Worm (Caenorhabditis elegans) whole organism, L1 larva: ENCODE measurements around the gene fbxa-196.

ENCODE experiments used
- C04F5.9 ChIP-seq: sonication (generic microtip); optimal IDR thresholded peaks from 2 replicates; lab custom pipeline; 2016; ENCODE audit warnings: missing genetic modification characterization, missing compliant biosample characterization
- C16A3.4 ChIP-seq: fragments of 150-350 bp; optimal IDR thresholded peaks from 2 replicates; lab custom pipeline; 2014; ENCODE audit warnings: missing biosample characterization, missing genetic modification characterization
- C34B4.2 ChIP-seq: sonication (generic microtip); optimal IDR thresholded peaks from 2 replicates; lab custom pipeline; 2017; ENCODE audit warnings: mild to moderate bottlenecking, missing genetic modification characterization, missing compliant biosample characterization
- Y116A8C.19 ChIP-seq: sonication (generic microtip); optimal IDR thresholded peaks from 2 replicates; lab custom pipeline; 2016; ENCODE audit warnings: missing compliant biosample characterization, missing genetic modification characterization, borderline replicate concordance
- aha-1 ChIP-seq: fragments of 150-350 bp; optimal IDR thresholded peaks from 2 replicates; lab custom pipeline; 2014; ENCODE audit warnings: missing biosample characterization, missing genetic modification characterization
- alr-1 ChIP-seq: fragments of 200-800 bp; sonication (Bioruptor generic); optimal IDR thresholded peaks from 2 replicates; lab custom pipeline; 2018; ENCODE audit warnings: borderline replicate concordance, mild to moderate bottlenecking, missing genetic modification characterization, missing compliant biosample characterization
- aly-2 ChIP-seq: fragments of 150-350 bp; optimal IDR thresholded peaks from 2 replicates; lab custom pipeline; 2014; ENCODE audit warnings: missing biosample characterization, missing genetic modification characterization
- blmp-1 ChIP-seq: fragments of 150-350 bp; optimal IDR thresholded peaks from 2 replicates; lab custom pipeline; 2014; ENCODE audit warnings: missing biosample characterization, missing genetic modification characterization
- ceh-63 ChIP-seq: fragments of 200-800 bp; sonication (Bioruptor generic); optimal IDR thresholded peaks from 2 replicates; lab custom pipeline; 2018; ENCODE audit warnings: mild to moderate bottlenecking, missing genetic modification characterization, missing compliant biosample characterization
- ceh-82 ChIP-seq, 3 experiments: fragments of 150-350 bp in 1 of 3; sonication (generic microtip) in 2 of 3; optimal IDR thresholded peaks; 2 replicates each; lab custom pipeline; 2014 to 2017; ENCODE audit warnings: missing biosample characterization in 3 of 3, missing genetic modification characterization in 3 of 3
- ces-1 ChIP-seq: fragments of 150-350 bp; optimal IDR thresholded peaks from 2 replicates; lab custom pipeline; 2014; ENCODE audit warnings: missing biosample characterization, missing genetic modification reagents, missing genetic modification characterization
- dpl-1 ChIP-seq, 3 experiments: fragments of 150-350 bp in 2 of 3; sonication (generic microtip) in 1 of 3; optimal IDR thresholded peaks; 2 replicates each; lab custom pipeline; 2014 to 2017; ENCODE audit warnings: missing biosample characterization in 3 of 3, missing genetic modification characterization in 3 of 3, missing genetic modification reagents in 3 of 3
- dsc-1 ChIP-seq: sonication (generic microtip); optimal IDR thresholded peaks from 2 replicates; lab custom pipeline; 2016; ENCODE audit warnings: mild to moderate bottlenecking, missing genetic modification characterization, missing compliant biosample characterization
- efl-3 ChIP-seq: fragments of 200-800 bp; sonication (Bioruptor generic); optimal IDR thresholded peaks from 2 replicates; lab custom pipeline; 2018; ENCODE audit warnings: mild to moderate bottlenecking, missing genetic modification characterization, missing compliant biosample characterization
- egl-27 ChIP-seq, 2 experiments: fragments of 150-350 bp in 1 of 2; sonication (generic microtip); optimal IDR thresholded peaks; 3 replicates each; lab custom pipeline; 2017 to 2018; ENCODE audit warnings: missing biosample characterization in 2 of 2, missing genetic modification characterization in 2 of 2, missing genetic modification reagents in 2 of 2
- elt-3 ChIP-seq, 6 experiments: fragments of 150-350 bp in 1 of 6; sonication (generic microtip); optimal IDR thresholded peaks; 2 replicates each; lab custom pipeline; 2017 to 2018; ENCODE audit warnings: missing biosample characterization in 6 of 6, missing genetic modification characterization in 6 of 6, inconsistent platforms in 1 of 6
- fkh-10 ChIP-seq: sonication (generic microtip); optimal IDR thresholded peaks from 2 replicates; lab custom pipeline; 2017; ENCODE audit warnings: missing biosample characterization, missing genetic modification reagents, missing genetic modification characterization
- fkh-8 ChIP-seq: sonication (generic microtip); optimal IDR thresholded peaks from 2 replicates; lab custom pipeline; 2016; ENCODE audit warnings: mild to moderate bottlenecking, missing genetic modification characterization, missing compliant biosample characterization
- hlh-17 ChIP-seq: fragments of 200-800 bp; sonication (Bioruptor generic); optimal IDR thresholded peaks from 2 replicates; lab custom pipeline; 2018; ENCODE audit warnings: missing genetic modification characterization, mild to moderate bottlenecking, missing compliant biosample characterization, moderate library complexity, borderline replicate concordance
- hlh-4 ChIP-seq: sonication (generic microtip); optimal IDR thresholded peaks from 2 replicates; lab custom pipeline; 2016; ENCODE audit warnings: mild to moderate bottlenecking, missing genetic modification characterization, missing compliant biosample characterization
- hpl-2 ChIP-seq: fragments of 150-350 bp; optimal IDR thresholded peaks from 2 replicates; lab custom pipeline; 2014; ENCODE audit warnings: missing biosample characterization, missing genetic modification reagents, missing genetic modification characterization
- irx-1 ChIP-seq: sonication (generic microtip); optimal IDR thresholded peaks from 2 replicates; lab custom pipeline; 2016; ENCODE audit warnings: missing genetic modification characterization, missing compliant biosample characterization
- isw-1 ChIP-seq: fragments of 200-800 bp; sonication (Bioruptor generic); IDR thresholded peaks from 2 replicates; pipeline ENCODE4 v1.3.6; 2022; ENCODE audit warnings: missing genetic modification characterization, missing compliant biosample characterization
- lin-15B ChIP-seq: fragments of 150-350 bp; sonication (generic microtip); optimal IDR thresholded peaks from 3 replicates; lab custom pipeline; 2014; ENCODE audit warnings: missing biosample characterization, missing genetic modification characterization
- lin-39 ChIP-seq: fragments of 150-350 bp; optimal IDR thresholded peaks from 2 replicates; lab custom pipeline; 2014; ENCODE audit warnings: missing biosample characterization, missing genetic modification reagents, missing genetic modification characterization
- lir-3 ChIP-seq: sonication (generic microtip); optimal IDR thresholded peaks from 2 replicates; lab custom pipeline; 2016; ENCODE audit warnings: mild to moderate bottlenecking, missing genetic modification characterization, moderate library complexity, missing compliant biosample characterization; ENCODE audit not compliant: poor library complexity
- lsy-2 ChIP-seq, 2 experiments: fragments of 150-350 bp; optimal IDR thresholded peaks; 2 replicates each; lab custom pipeline; 2014; ENCODE audit warnings: missing biosample characterization in 2 of 2, missing genetic modification characterization in 2 of 2
- mab-9 ChIP-seq: fragments of 200-800 bp; sonication (Bioruptor generic); IDR thresholded peaks from 2 replicates; pipeline ENCODE4 v1.3.6; 2022; ENCODE audit warnings: missing genetic modification reagents, missing genetic modification characterization, missing compliant biosample characterization
- mep-1 ChIP-seq: fragments of 150-350 bp; optimal IDR thresholded peaks from 2 replicates; lab custom pipeline; 2014; ENCODE audit warnings: missing biosample characterization, missing genetic modification characterization
- nhr-11 ChIP-seq: fragments of 150-350 bp; optimal IDR thresholded peaks from 2 replicates; lab custom pipeline; 2014; ENCODE audit warnings: missing biosample characterization, missing genetic modification characterization
- nhr-12 ChIP-seq: sonication (generic microtip); optimal IDR thresholded peaks from 2 replicates; lab custom pipeline; 2017; ENCODE audit warnings: missing biosample characterization, missing genetic modification characterization
- nhr-20 ChIP-seq: sonication (generic microtip); optimal IDR thresholded peaks from 2 replicates; lab custom pipeline; 2016; ENCODE audit warnings: mild to moderate bottlenecking, missing genetic modification characterization, missing compliant biosample characterization
- nhr-77 ChIP-seq: fragments of 150-350 bp; optimal IDR thresholded peaks from 2 replicates; lab custom pipeline; 2014; ENCODE audit warnings: missing biosample characterization, missing genetic modification characterization
- nhr-84 ChIP-seq: sonication (generic microtip); optimal IDR thresholded peaks from 2 replicates; lab custom pipeline; 2017; ENCODE audit warnings: missing biosample characterization, missing genetic modification characterization
- nhr-85 ChIP-seq: sonication (generic microtip); peaks from one replicate; lab custom pipeline; 2016; ENCODE audit warnings: missing genetic modification characterization, inconsistent platforms, missing compliant biosample characterization
- nhr-90 ChIP-seq: sonication (generic microtip); optimal IDR thresholded peaks from 2 replicates; lab custom pipeline; 2016; ENCODE audit warnings: mild to moderate bottlenecking, missing genetic modification characterization, missing compliant biosample characterization; ENCODE audit not compliant: poor library complexity
- pag-3 ChIP-seq: sonication (generic microtip); optimal IDR thresholded peaks from 2 replicates; lab custom pipeline; 2017; ENCODE audit warnings: missing genetic modification characterization, mild to moderate bottlenecking, missing compliant biosample characterization, antibody characterized with exemption, borderline replicate concordance; ENCODE audit not compliant: insufficient read depth
- pqm-1 ChIP-seq: sonication (generic microtip); optimal IDR thresholded peaks from 3 replicates; lab custom pipeline; 2017; ENCODE audit warnings: missing biosample characterization, missing genetic modification characterization
- rnt-1 ChIP-seq: sonication (generic microtip); optimal IDR thresholded peaks from 2 replicates; lab custom pipeline; 2016; ENCODE audit warnings: mild to moderate bottlenecking, missing genetic modification characterization, moderate library complexity, missing compliant biosample characterization
- skn-1 ChIP-seq: fragments of 150-350 bp; optimal IDR thresholded peaks from 2 replicates; lab custom pipeline; 2014; ENCODE audit warnings: missing biosample characterization, missing genetic modification characterization
- sox-4 ChIP-seq: sonication (generic microtip); optimal IDR thresholded peaks from 2 replicates; lab custom pipeline; 2016; ENCODE audit warnings: missing genetic modification characterization, missing compliant biosample characterization
- sptf-1 ChIP-seq: fragments of 150-350 bp; optimal IDR thresholded peaks from 2 replicates; lab custom pipeline; 2014; ENCODE audit warnings: missing biosample characterization, missing genetic modification characterization
- sup-37 ChIP-seq: fragments of 200-800 bp; sonication (Bioruptor generic); optimal IDR thresholded peaks from 2 replicates; lab custom pipeline; 2018; ENCODE audit warnings: mild to moderate bottlenecking, missing genetic modification characterization, missing compliant biosample characterization
- swsn-7 ChIP-seq: sonication (generic microtip); optimal IDR thresholded peaks from 2 replicates; lab custom pipeline; 2016; ENCODE audit warnings: missing genetic modification characterization, missing compliant biosample characterization
- tbx-2 ChIP-seq: sonication (generic microtip); optimal IDR thresholded peaks from 2 replicates; lab custom pipeline; 2016; ENCODE audit warnings: missing genetic modification characterization, missing compliant biosample characterization
- unc-30 ChIP-seq: sonication (generic microtip); optimal IDR thresholded peaks from 2 replicates; lab custom pipeline; 2017; ENCODE audit warnings: missing biosample characterization, missing genetic modification characterization
- unc-98 ChIP-seq: fragments of 200-800 bp; sonication (Bioruptor generic); IDR thresholded peaks from 2 replicates; pipeline ENCODE4 v1.3.6; 2022; ENCODE audit warnings: missing genetic modification characterization, missing compliant biosample characterization
- vab-15 ChIP-seq: sonication (generic microtip); optimal IDR thresholded peaks from 2 replicates; lab custom pipeline; 2017; ENCODE audit warnings: missing genotype, mild to moderate bottlenecking, missing genetic modification characterization, missing compliant biosample characterization
- xbp-1 ChIP-seq: sonication (generic microtip); optimal IDR thresholded peaks from 2 replicates; lab custom pipeline; 2016; ENCODE audit warnings: missing genetic modification characterization, missing compliant biosample characterization
- zag-1 ChIP-seq: fragments of 150-350 bp; optimal IDR thresholded peaks from 2 replicates; lab custom pipeline; 2014; ENCODE audit warnings: missing biosample characterization, missing genetic modification characterization
- zip-4 ChIP-seq: fragments of 200-800 bp; sonication (Bioruptor generic); optimal IDR thresholded peaks from 2 replicates; lab custom pipeline; 2018; ENCODE audit warnings: mild to moderate bottlenecking, missing genetic modification characterization, moderate library complexity, missing compliant biosample characterization

Gene fbxa-196

ce11 chrV:6461250-6461649 lies 12.8 kb downstream of the fbxa-196 start:
- no peak for TF ChIP-seq C04F5.9 (tag; lab: Kevin White, UChicago)
- TF ChIP-seq ceh-63 (GFP tag; lab: Kevin White, UChicago): peak; percentile 16
- TF ChIP-seq unc-30: no peak
- TF ChIP-seq nhr-85 (tag; lab: Kevin White, UChicago): peak; percentile 5

- no peak for TF ChIP-seq lin-15B
- TF ChIP-seq lsy-2 (tag; optimal IDR thresholded peaks at IDR 0.05; lab: Kevin White, UChicago): peak in 1 of 2 experiments; percentile 15
- TF ChIP-seq isw-1 (GFP tag; lab: Robert Waterston, UW): no peak
- TF ChIP-seq ces-1 (GFP tag; lab: Kevin White, UChicago): no peak
- TF ChIP-seq pqm-1 (tag; lab: Kevin White, UChicago): no peak
- TF ChIP-seq C16A3.4 (tag; lab: Kevin White, UChicago): no peak
- no peak for TF ChIP-seq sup-37 (GFP tag; lab: Kevin White, UChicago)
- TF ChIP-seq rnt-1 (tag; lab: Kevin White, UChicago): no peak
- no peak for TF ChIP-seq sox-4 (tag; lab: Kevin White, UChicago)
- TF ChIP-seq aha-1 (tag; lab: Kevin White, UChicago): no peak
- no peak for TF ChIP-seq zip-4 (GFP tag; lab: Kevin White, UChicago)
- TF ChIP-seq alr-1: no peak
- no peak for TF ChIP-seq lir-3 (tag; lab: Kevin White, UChicago)
- no peak for TF ChIP-seq nhr-77 (tag; lab: Kevin White, UChicago)
- no peak for TF ChIP-seq nhr-90 (tag; lab: Kevin White, UChicago)
- peak in 1 of 6 experiments; percentile 47 for TF ChIP-seq elt-3 (tag; optimal IDR thresholded peaks at IDR 0.05; lab: Kevin White, UChicago)
- no peak for TF ChIP-seq ceh-82 (tag; optimal IDR thresholded peaks at IDR 0.05; lab: Kevin White, UChicago)
- TF ChIP-seq vab-15 (tag; lab: Kevin White, UChicago): peak; percentile 13
- no peak for TF ChIP-seq efl-3 (GFP tag; lab: Kevin White, UChicago)
- no peak for TF ChIP-seq mab-9 (GFP tag; lab: Robert Waterston, UW)
- peak; percentile 14 for TF ChIP-seq nhr-20 (tag; lab: Kevin White, UChicago)
- no peak for TF ChIP-seq tbx-2 (tag; lab: Kevin White, UChicago)
- TF ChIP-seq hlh-17: no peak
- no peak for TF ChIP-seq sptf-1
- TF ChIP-seq nhr-84 (tag; lab: Kevin White, UChicago): no peak
- no peak for TF ChIP-seq irx-1 (tag; lab: Kevin White, UChicago)
- TF ChIP-seq xbp-1 (tag; lab: Kevin White, UChicago): no peak
- TF ChIP-seq C34B4.2 (tag; lab: Kevin White, UChicago): no peak
- TF ChIP-seq fkh-10 (GFP tag; lab: Kevin White, UChicago): no peak
- no peak for TF ChIP-seq nhr-11 (tag; lab: Kevin White, UChicago)
- no peak for TF ChIP-seq dpl-1 (GFP tag; optimal IDR thresholded peaks at IDR 0.05; lab: Kevin White, UChicago)
- no peak for TF ChIP-seq unc-98
- TF ChIP-seq hpl-2 (GFP tag; lab: Kevin White, UChicago): no peak
- TF ChIP-seq zag-1: no peak
- TF ChIP-seq swsn-7 (tag; lab: Kevin White, UChicago): no peak
- TF ChIP-seq dsc-1 (tag; lab: Kevin White, UChicago): no peak
- no peak for TF ChIP-seq aly-2
- no peak for TF ChIP-seq lin-39 (tag; lab: Kevin White, UChicago)
- TF ChIP-seq Y116A8C.19 (tag; lab: Kevin White, UChicago): no peak
- no peak for TF ChIP-seq egl-27 (tag; optimal IDR thresholded peaks at IDR 0.05; lab: Kevin White, UChicago)
- no peak for TF ChIP-seq hlh-4 (tag; lab: Kevin White, UChicago)
- TF ChIP-seq mep-1 (tag; lab: Kevin White, UChicago): no peak
- TF ChIP-seq nhr-12 (tag; lab: Kevin White, UChicago): no peak
- TF ChIP-seq blmp-1: peak; percentile 12
- TF ChIP-seq unc-30: no peak
- TF ChIP-seq skn-1 (tag; lab: Kevin White, UChicago): no peak
- TF ChIP-seq fkh-8 (tag; lab: Kevin White, UChicago): no peak
- TF ChIP-seq pag-3 (tag; lab: Kevin White, UChicago): no peak
Measured at ce11 chrV:6462606-6463005, 14.2 kb downstream of the fbxa-196 start.
